Worm (Caenorhabditis elegans) whole organism, L4/young adult: ENCODE data around the gene ZK637.4.

Experiments
- dao-5 ChIP-seq: sonication (generic microtip); optimal IDR thresholded peaks from 2 replicates; lab custom pipeline; 2016; ENCODE audit warnings: missing genotype, missing genetic modification characterization, moderate library complexity, missing compliant biosample characterization
- him-1 ChIP-seq: sonication (generic microtip); optimal IDR thresholded peaks from 2 replicates; lab custom pipeline; 2016; ENCODE audit warnings: missing genotype, missing genetic modification reagents, missing genetic modification characterization, missing compliant biosample characterization

DNA sequence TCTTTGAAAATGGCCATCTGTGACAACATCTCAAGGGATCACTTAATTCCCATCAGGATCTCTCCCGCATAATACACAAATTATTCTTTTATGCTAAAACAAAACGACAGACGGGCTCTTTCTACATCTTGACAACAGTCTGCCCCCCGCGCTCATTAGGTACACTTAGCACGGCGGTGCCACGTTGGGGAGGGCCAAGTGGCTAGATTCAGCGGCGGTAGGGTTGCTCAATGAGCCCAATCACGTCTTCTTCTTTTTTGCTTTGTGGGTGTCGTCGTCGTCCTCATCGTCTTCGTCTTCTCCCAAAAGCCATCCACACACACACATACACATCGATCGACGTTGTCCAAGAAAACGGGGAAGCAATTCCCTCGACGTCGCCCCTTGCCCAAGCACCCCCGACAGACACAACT, 20.5 kb upstream of the ZK637.4 start:
- TF ChIP-seq him-1 (tag; lab: Kevin White, UChicago), result peak; percentile 60
- TF ChIP-seq dao-5 (tag; lab: Kevin White, UChicago), result no peak
